Fruit fly (Drosophila melanogaster): Measurements from ENCODE around the gene CG11563.

CG11563 gene

dm6 chr3R:31721958-31722357 lies 14.9 kb upstream of the CG11563 start (continued):
- TF ChIP-seq CG16815 (GFP tag; optimal IDR thresholded peaks at IDR 0.05) (no peak), CG15479 (GFP tag; optimal IDR thresholded peaks at IDR 0.05) (no peak), CG15011 (GFP tag; optimal IDR thresholded peaks at IDR 0.05) (no peak), CG12104 (GFP tag; optimal IDR thresholded peaks at IDR 0.05) (no peak), gce (GFP tag; IDR thresholded peaks at IDR 0.05) (no peak), cwo (GFP tag; optimal IDR thresholded peaks at IDR 0.05) (peak; percentile 31), Oli (tag; optimal IDR thresholded peaks at IDR 0.05) (no peak), Usf (GFP tag; optimal IDR thresholded peaks at IDR 0.05) (no peak), CG13775 (GFP tag; optimal IDR thresholded peaks at IDR 0.05) (no peak), Gsc (GFP tag; IDR thresholded peaks at IDR 0.05) (no peak), CG34422 (GFP tag; IDR thresholded peaks at IDR 0.05) (no peak), ken (GFP tag; IDR thresholded peaks at IDR 0.05) (no peak), nom (GFP tag; optimal IDR thresholded peaks at IDR 0.05) (no peak), kni (GFP tag; optimal IDR thresholded peaks at IDR 0.05) (peak; percentile 52), bab2 (GFP tag; optimal IDR thresholded peaks at IDR 0.05) (no peak), CG11560 (tag; IDR thresholded peaks at IDR 0.05) (no peak), CG17359 (tag; optimal IDR thresholded peaks at IDR 0.05) (peak; percentile 38), grn (GFP tag; optimal IDR thresholded peaks at IDR 0.05) (no peak), hbn (GFP tag; IDR thresholded peaks at IDR 0.05; ENCODE audit: partially characterized antibody) (no peak), az2 (GFP tag; optimal IDR thresholded peaks at IDR 0.05) (no peak), Six4 (GFP tag; optimal IDR thresholded peaks at IDR 0.05) (no peak), B-H1 (GFP tag; IDR thresholded peaks at IDR 0.05) (no peak), Camta (GFP tag; optimal IDR thresholded peaks at IDR 0.05) (no peak), pan (optimal IDR thresholded peaks at IDR 0.05) (no peak), pan (GFP tag; optimal IDR thresholded peaks at IDR 0.05 in 1 of 2, IDR thresholded peaks at IDR 0.05 in 1 of 2) (peak in 1 of 2 experiments; percentile 33), Hmr (GFP tag; optimal IDR thresholded peaks at IDR 0.05) (peak; percentile 41), gro (GFP tag; optimal IDR thresholded peaks at IDR 0.05) (no peak), Aef1 (GFP tag; IDR thresholded peaks at IDR 0.05) (no peak; the same call in 2 of the 3 replicates), CG18599 (GFP tag; optimal IDR thresholded peaks at IDR 0.05) (peak; percentile 8), maf-S (GFP tag; optimal IDR thresholded peaks at IDR 0.05) (no peak), dysf (GFP tag; IDR thresholded peaks at IDR 0.05) (no peak), Mrtf (GFP tag; IDR thresholded peaks at IDR 0.05) (no peak), CG33557 (GFP tag; optimal IDR thresholded peaks at IDR 0.05) (no peak), TFAM (GFP tag; optimal IDR thresholded peaks at IDR 0.05) (no peak), CG4854 (GFP tag; optimal IDR thresholded peaks at IDR 0.05) (no peak), CG17361 (GFP tag; IDR thresholded peaks at IDR 0.05) (no peak), org-1 (GFP tag; optimal IDR thresholded peaks at IDR 0.05) (no peak), dan (GFP tag; IDR thresholded peaks at IDR 0.05) (no peak), CG42726 (GFP tag; IDR thresholded peaks at IDR 0.05; ENCODE audit: partially characterized antibody) (no peak), Sin3A (optimal IDR thresholded peaks at IDR 0.05) (no peak), Mes4 (GFP tag; optimal IDR thresholded peaks at IDR 0.05) (no peak), Jarid2 (GFP tag; optimal IDR thresholded peaks at IDR 0.05) (no peak), CG9797 (GFP tag; optimal IDR thresholded peaks at IDR 0.05) (no peak), Doc3 (GFP tag; IDR thresholded peaks at IDR 0.05; ENCODE audit: partially characterized antibody) (no peak), CG9817 (tag; optimal IDR thresholded peaks at IDR 0.05) (no peak), nerfin-2 (GFP tag; IDR thresholded peaks at IDR 0.05; ENCODE audit: partially characterized antibody) (no peak), scrt (GFP tag; optimal IDR thresholded peaks at IDR 0.05) (no peak), CG5245 (GFP tag; optimal IDR thresholded peaks at IDR 0.05) (no peak), btn (GFP tag; optimal IDR thresholded peaks at IDR 0.05) (no peak), CG10274 (GFP tag; optimal IDR thresholded peaks at IDR 0.05) (no peak), zen (tag; optimal IDR thresholded peaks at IDR 0.05) (no peak), Trl (optimal IDR thresholded peaks at IDR 0.05) (peak; percentile 48 to 57), Trl (GFP tag; optimal IDR thresholded peaks at IDR 0.05) (no peak)
